Fruit fly (Drosophila melanogaster) whole organism, embryonic: ENCODE measurements around the gene mRpL55.

ENCODE experiments used
- ATbp ChIP-seq: fragments of 200-800 bp; sonication (Bioruptor generic); optimal IDR thresholded peaks from 2 replicates; lab custom pipeline; 2017; ENCODE audit warnings: missing biosample characterization, mild to moderate bottlenecking, missing genetic modification characterization, missing genetic modification reagents
- Aef1 ChIP-seq: fragments of 200-800 bp; sonication (Bioruptor generic); IDR thresholded peaks from 3 replicates; pipeline ENCODE4 v1.3.6; 2022; ENCODE audit warnings: missing biosample characterization, missing genetic modification characterization
- Asciz ChIP-seq: fragments of 200-800 bp; sonication (Bioruptor generic); optimal IDR thresholded peaks from 2 replicates; lab custom pipeline; 2017; ENCODE audit warnings: missing biosample characterization, mild to moderate bottlenecking, missing genetic modification characterization, missing genetic modification reagents
- CG12659 ChIP-seq: fragments of 200-800 bp; sonication (Bioruptor generic); optimal IDR thresholded peaks from 3 replicates; lab custom pipeline; 2017; ENCODE audit warnings: mild to moderate bottlenecking, missing biosample characterization, missing genetic modification reagents, missing genetic modification characterization
- CG14050 ChIP-seq: fragments of 200-800 bp; sonication (Bioruptor generic); IDR thresholded peaks from 3 replicates; pipeline ENCODE4 v1.3.6; 2022; ENCODE audit warnings: missing biosample characterization, missing genetic modification characterization
- CG18476 ChIP-seq: fragments of 200-800 bp; sonication (Bioruptor generic); optimal IDR thresholded peaks from 2 replicates; lab custom pipeline; 2016; ENCODE audit warnings: missing biosample characterization, mild to moderate bottlenecking, missing genetic modification characterization
- CG18764 ChIP-seq: fragments of 200-800 bp; sonication (Bioruptor generic); optimal IDR thresholded peaks from 3 replicates; lab custom pipeline; 2016; ENCODE audit warnings: missing biosample characterization, missing genetic modification characterization
- CG2199 ChIP-seq: fragments of 200-800 bp; sonication (Bioruptor generic); IDR thresholded peaks from 3 replicates; pipeline ENCODE4 v1.3.6; 2022; ENCODE audit warnings: missing biosample characterization, missing genetic modification characterization
- CG34376 ChIP-seq: fragments of 200-800 bp; sonication (Bioruptor generic); optimal IDR thresholded peaks from 2 replicates; lab custom pipeline; 2018; ENCODE audit warnings: missing biosample characterization, mild to moderate bottlenecking, missing genetic modification characterization
- CG7271 ChIP-seq: fragments of 200-800 bp; sonication (Bioruptor generic); optimal IDR thresholded peaks from 2 replicates; lab custom pipeline; 2018; ENCODE audit warnings: missing biosample characterization, mild to moderate bottlenecking, missing genetic modification characterization, moderate library complexity
- D19B ChIP-seq: fragments of 200-800 bp; sonication (Bioruptor generic); optimal IDR thresholded peaks from 2 replicates; lab custom pipeline; 2017; ENCODE audit warnings: missing biosample characterization, mild to moderate bottlenecking, missing genetic modification characterization
- Dbx ChIP-seq: fragments of 200-800 bp; sonication (Bioruptor generic); IDR thresholded peaks from 3 replicates; pipeline ENCODE4 v1.3.6; 2022; ENCODE audit warnings: missing biosample characterization, missing genetic modification characterization
- Dip3 ChIP-seq: fragments of 200-800 bp; sonication (Bioruptor generic); optimal IDR thresholded peaks from 3 replicates; lab custom pipeline; 2016; ENCODE audit warnings: missing biosample characterization, missing genetic modification characterization
- Ets65A ChIP-seq: fragments of 200-800 bp; sonication (Bioruptor generic); peaks from one replicate; lab custom pipeline; 2016; ENCODE audit warnings: missing biosample characterization, missing genetic modification characterization
- GATAe ChIP-seq: fragments of 200-800 bp; sonication (Bioruptor generic); conservative IDR thresholded peaks from 2 replicates; pipeline ENCODE4 v1.3.6; 2022; ENCODE audit warnings: missing biosample characterization, missing genetic modification characterization
- Jarid2 ChIP-seq: fragments of 200-800 bp; sonication (Bioruptor generic); optimal IDR thresholded peaks from 3 replicates; lab custom pipeline; 2017; ENCODE audit warnings: mild to moderate bottlenecking, missing biosample characterization, missing genetic modification reagents, missing genetic modification characterization
- Med ChIP-seq: fragments of 200-800 bp; sonication (Bioruptor generic); peaks from one replicate; lab custom pipeline; 2016; ENCODE audit warnings: missing biosample characterization, missing genetic modification characterization, mild to moderate bottlenecking, inconsistent platforms, moderate library complexity
- Nf-YA ChIP-seq: fragments of 200-800 bp; sonication (Bioruptor generic); IDR thresholded peaks from 2 replicates; pipeline ENCODE4 v1.3.6; 2022; ENCODE audit warnings: missing biosample characterization, missing genetic modification characterization
- Pdp1 ChIP-seq, 2 experiments: fragments of 200-800 bp; sonication (Bioruptor generic); optimal IDR thresholded peaks; 3 replicates each; lab custom pipeline; 2016; ENCODE audit warnings: missing biosample characterization in 2 of 2, missing genetic modification characterization in 2 of 2, mild to moderate bottlenecking in 1 of 2, moderate library complexity in 1 of 2
- Rfx ChIP-seq: fragments of 200-800 bp; sonication (Bioruptor generic); IDR thresholded peaks from 2 replicates; pipeline ENCODE4 v1.3.6; 2022; ENCODE audit warnings: missing biosample characterization, missing genetic modification characterization
- Side ChIP-seq: fragments of 200-800 bp; sonication (Bioruptor generic); optimal IDR thresholded peaks from 2 replicates; lab custom pipeline; 2016; ENCODE audit warnings: missing biosample characterization, missing genetic modification characterization
- Sox102F ChIP-seq: fragments of 200-800 bp; sonication (Bioruptor generic); optimal IDR thresholded peaks from 2 replicates; lab custom pipeline; 2018; ENCODE audit warnings: missing biosample characterization, mild to moderate bottlenecking, missing genetic modification characterization, moderate library complexity
- az2 ChIP-seq: fragments of 200-800 bp; sonication (Bioruptor generic); optimal IDR thresholded peaks from 3 replicates; lab custom pipeline; 2016; ENCODE audit warnings: missing biosample characterization, missing genetic modification characterization
- chinmo ChIP-seq: fragments of 200-800 bp; sonication (Bioruptor generic); IDR thresholded peaks from 4 replicates; pipeline ENCODE4 v1.3.6; 2022; ENCODE audit warnings: missing biosample characterization, missing genetic modification characterization; ENCODE audit not compliant: partially characterized antibody
- corto ChIP-seq: fragments of 200-800 bp; sonication (Bioruptor generic); optimal IDR thresholded peaks from 2 replicates; lab custom pipeline; 2016; ENCODE audit warnings: missing biosample characterization, mild to moderate bottlenecking, missing genetic modification characterization, moderate library complexity
- crp ChIP-seq, 2 experiments: fragments of 200-800 bp; sonication (Bioruptor generic); optimal IDR thresholded peaks; 2 replicates in 1 of 2; 3 replicates in 1 of 2; lab custom pipeline; 2017; ENCODE audit warnings: missing biosample characterization in 2 of 2, missing genetic modification characterization in 2 of 2, mild to moderate bottlenecking in 1 of 2, moderate library complexity in 1 of 2
- dpn ChIP-seq, 2 experiments: fragments of 200-800 bp; sonication (Bioruptor generic); optimal IDR thresholded peaks; 3 replicates each; lab custom pipeline; 2016; ENCODE audit warnings: missing biosample characterization in 2 of 2, missing genetic modification characterization in 2 of 2
- exex ChIP-seq: fragments of 200-800 bp; sonication (Bioruptor generic); optimal IDR thresholded peaks from 4 replicates; lab custom pipeline; 2018; ENCODE audit warnings: missing biosample characterization, mild to moderate bottlenecking, missing genetic modification characterization, moderate library complexity
- grn ChIP-seq: fragments of 200-800 bp; sonication (Bioruptor generic); optimal IDR thresholded peaks from 3 replicates; lab custom pipeline; 2017; ENCODE audit warnings: missing biosample characterization, missing genetic modification characterization
- mirr ChIP-seq: fragments of 200-800 bp; sonication (Bioruptor generic); optimal IDR thresholded peaks from 3 replicates; lab custom pipeline; 2018; ENCODE audit warnings: missing biosample characterization, mild to moderate bottlenecking, missing genetic modification characterization
- nom ChIP-seq: fragments of 200-800 bp; sonication (Bioruptor generic); optimal IDR thresholded peaks from 2 replicates; lab custom pipeline; 2017; ENCODE audit warnings: missing biosample characterization, missing genetic modification characterization, mild to moderate bottlenecking, moderate library complexity, missing genetic modification reagents
- onecut ChIP-seq: fragments of 200-800 bp; sonication (Bioruptor generic); IDR thresholded peaks from 2 replicates; pipeline ENCODE4 v1.3.6; 2022; ENCODE audit warnings: missing biosample characterization, missing genetic modification characterization
- org-1 ChIP-seq: fragments of 200-800 bp; sonication (Bioruptor generic); optimal IDR thresholded peaks from 2 replicates; lab custom pipeline; 2017; ENCODE audit warnings: missing biosample characterization, missing genetic modification characterization
- sd ChIP-seq: fragments of 200-800 bp; sonication (Bioruptor generic); optimal IDR thresholded peaks from 3 replicates; lab custom pipeline; 2018; ENCODE audit warnings: missing biosample characterization, mild to moderate bottlenecking, missing genetic modification characterization, moderate library complexity
- sens ChIP-seq: fragments of 200-800 bp; sonication (Bioruptor generic); peaks from one replicate; lab custom pipeline; 2016; ENCODE audit warnings: missing biosample characterization, missing genetic modification characterization
- sob ChIP-seq: fragments of 200-800 bp; sonication (Bioruptor generic); IDR thresholded peaks from 2 replicates; pipeline ENCODE4 v1.3.6; 2022; ENCODE audit warnings: missing biosample characterization, missing genetic modification characterization
- sug ChIP-seq: fragments of 200-800 bp; optimal IDR thresholded peaks from 2 replicates; lab custom pipeline; 2019; ENCODE audit warnings: missing biosample characterization, mild to moderate bottlenecking, missing genetic modification characterization, moderate library complexity
- vvl ChIP-seq: fragments of 200-800 bp; sonication (Bioruptor generic); IDR thresholded peaks from 2 replicates; pipeline ENCODE4 v1.3.6; 2022; ENCODE audit warnings: missing biosample characterization, missing genetic modification characterization

Gene mRpL55

DNA sequence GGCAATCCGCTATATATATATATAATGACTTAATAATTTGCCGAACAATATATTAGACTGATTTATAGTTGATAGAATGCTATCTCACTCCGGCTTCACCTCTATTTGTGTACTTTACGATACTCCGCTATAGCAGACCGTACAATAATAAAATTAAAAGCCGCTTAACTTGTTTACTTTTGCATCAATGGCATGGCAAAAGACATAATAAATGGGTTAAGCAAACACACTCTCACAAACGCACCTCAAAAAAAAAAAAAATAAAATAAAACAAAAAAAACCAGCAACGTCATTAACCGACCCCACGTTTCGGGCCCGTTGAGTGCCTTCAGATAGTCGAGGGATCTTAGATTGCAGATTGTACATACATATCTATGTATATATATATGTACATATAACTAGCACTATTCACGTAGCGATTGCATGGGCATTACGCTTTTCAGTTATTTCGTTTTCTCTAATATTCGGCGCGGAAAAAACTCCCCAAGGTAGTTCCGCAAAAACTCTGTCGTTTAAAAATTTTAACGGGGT is 26.8 kb downstream of the mRpL55 start (continued):
- TF ChIP-seq Pdp1 (GFP tag; optimal IDR thresholded peaks at IDR 0.05; lab: Kevin White, UChicago) (peak in 1 of 2 experiments; percentile 11), org-1 (GFP tag; lab: Kevin White, UChicago) (no peak), sens (GFP tag; lab: Kevin White, UChicago) (peak; percentile 81), CG18476 (GFP tag; lab: Kevin White, UChicago) (no peak), Asciz (GFP tag; lab: Kevin White, UChicago) (peak; percentile 37), onecut (GFP tag; lab: Robert Waterston, UW) (peak; percentile 32; the same call in 1 of the 2 replicates), Nf-YA (GFP tag; lab: Robert Waterston, UW) (no peak), Jarid2 (GFP tag; lab: Kevin White, UChicago) (no peak), ATbp (peak; percentile 47)

DNA sequence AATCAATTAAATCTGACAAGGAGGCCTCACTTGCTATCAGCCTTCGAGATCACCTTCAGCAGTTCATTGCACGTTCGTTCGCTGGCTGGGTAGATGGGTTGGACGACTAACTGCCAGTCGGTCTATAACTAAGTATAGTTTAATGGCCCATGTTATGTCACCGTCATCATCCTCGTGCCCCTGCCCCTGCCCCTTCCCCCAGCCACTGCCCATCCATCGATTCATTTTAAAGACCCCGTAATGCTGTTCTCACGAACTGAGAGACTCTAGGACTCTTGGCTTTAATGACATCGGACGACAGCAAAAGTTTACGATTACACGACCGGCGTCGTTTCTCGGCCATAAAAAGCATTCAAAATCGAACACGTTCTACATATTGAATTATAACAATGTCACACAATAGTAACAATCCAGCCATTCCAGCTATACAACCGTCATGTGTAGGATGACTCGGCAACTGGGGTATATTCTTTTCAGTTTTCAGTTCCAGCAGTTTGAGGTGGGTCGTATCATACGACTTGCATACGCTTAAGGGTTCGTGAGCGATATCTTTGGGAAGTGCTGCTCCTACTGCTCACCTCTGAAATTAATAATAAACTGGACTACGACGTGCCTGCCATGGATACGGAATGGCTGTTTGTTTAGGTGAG is 27.6 kb downstream of the mRpL55 start:
- TF ChIP-seq vvl (GFP tag; lab: Robert Waterston, UW): peak; percentile 36; the same call in 1 of the 2 replicates
- TF ChIP-seq CG2199 (GFP tag; lab: Robert Waterston, UW): peak; percentile 68; the same call in 1 of the 3 replicates
- peak; percentile 10 for TF ChIP-seq nom (GFP tag; lab: Kevin White, UChicago)
- TF ChIP-seq sob (GFP tag; lab: Robert Waterston, UW): no peak
- TF ChIP-seq Med (GFP tag; lab: Kevin White, UChicago): peak; percentile 43
- no peak for TF ChIP-seq Rfx (GFP tag; lab: Robert Waterston, UW)
- peak; percentile 94 for TF ChIP-seq Ets65A (GFP tag; lab: Kevin White, UChicago)
- no peak for TF ChIP-seq Dbx
- no peak for TF ChIP-seq CG12659 (GFP tag; lab: Kevin White, UChicago)
- TF ChIP-seq az2 (GFP tag; lab: Kevin White, UChicago): no peak
- TF ChIP-seq Aef1: no peak
- TF ChIP-seq CG7271 (tag; lab: Kevin White, UChicago): no peak
- TF ChIP-seq dpn (GFP tag; optimal IDR thresholded peaks at IDR 0.05; lab: Kevin White, UChicago): no peak

DNA sequence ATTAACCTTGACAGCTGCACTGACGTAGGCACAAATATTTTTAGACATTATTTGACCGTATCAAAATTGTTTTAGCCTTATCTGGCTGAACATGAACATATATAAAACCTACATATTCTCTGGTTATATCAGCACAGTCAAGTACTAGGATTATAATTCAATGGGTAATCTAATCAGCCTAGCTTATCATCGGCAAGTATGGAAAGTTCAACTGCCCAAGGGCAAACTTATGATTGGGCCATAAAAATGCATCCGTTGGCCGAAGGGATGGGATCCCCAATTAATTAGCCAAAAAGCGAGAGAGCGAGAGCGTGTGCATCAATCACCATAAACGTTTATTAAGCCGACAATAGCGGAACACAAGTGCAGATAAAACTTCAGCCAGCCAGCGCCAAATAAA is 29.2 kb downstream of the mRpL55 start:
- TF ChIP-seq sug (tag; lab: Kevin White, UChicago) (peak; percentile 66), D19B (GFP tag; lab: Kevin White, UChicago) (no peak), exex (tag; lab: Kevin White, UChicago) (peak; percentile 85), corto (peak; percentile 33), grn (GFP tag; lab: Kevin White, UChicago) (peak; percentile 21), CG18764 (no peak), Pdp1 (GFP tag; optimal IDR thresholded peaks at IDR 0.05; lab: Kevin White, UChicago) (peak in 1 of 2 experiments; percentile 32), Dip3 (GFP tag; lab: Kevin White, UChicago) (no peak), Sox102F (GFP tag; lab: Kevin White, UChicago) (no peak), CG14050 (GFP tag; lab: Robert Waterston, UW) (no peak), mirr (GFP tag; lab: Kevin White, UChicago) (peak; percentile 80), crp (GFP tag; optimal IDR thresholded peaks at IDR 0.05; lab: Kevin White, UChicago) (no peak), CG34376 (GFP tag; lab: Kevin White, UChicago) (peak; percentile 9), CG2199 (GFP tag; lab: Robert Waterston, UW) (no peak), Med (GFP tag; lab: Kevin White, UChicago) (peak; percentile 30), GATAe (GFP tag; lab: Robert Waterston, UW) (peak; percentile 69; the same call in 1 of the 2 replicates), Side (GFP tag; lab: Kevin White, UChicago) (no peak), sd (peak; percentile 43), chinmo (0 out of 4 replicates have a peak, but pooled peaks have one; percentile 26)
